Worm (Caenorhabditis elegans) whole organism, L4 larva: ENCODE measurements around the gene Y39E4B.6.

Source experiments
- D1046.2 ChIP-seq: fragments of 200-800 bp; sonication (Bioruptor generic); IDR thresholded peaks from 2 replicates; pipeline ENCODE4 v1.3.6; 2022; ENCODE audit warnings: missing genetic modification characterization, missing compliant biosample characterization
- T26A8.4 ChIP-seq: fragments of 200-800 bp; sonication (Bioruptor generic); IDR thresholded peaks from 2 replicates; pipeline ENCODE4 v1.3.6; 2022; ENCODE audit warnings: missing genetic modification characterization, missing compliant biosample characterization
- Y105C5A.15 ChIP-seq: fragments of 200-800 bp; sonication (Bioruptor generic); IDR thresholded peaks from 2 replicates; pipeline ENCODE4 v1.3.6; 2022; ENCODE audit warnings: missing genetic modification characterization, missing compliant biosample characterization
- Y5F2A.4 ChIP-seq: fragments of 200-800 bp; sonication (Bioruptor generic); optimal IDR thresholded peaks from 2 replicates; lab custom pipeline; 2018; ENCODE audit warnings: mild to moderate bottlenecking, missing genetic modification characterization, missing compliant biosample characterization
- aha-1 ChIP-seq: fragments of 150-350 bp; peaks from one replicate; lab custom pipeline; 2014; ENCODE audit warnings: missing biosample characterization, missing genetic modification characterization
- daf-16 ChIP-seq, 3 experiments: sonication (generic microtip); optimal IDR thresholded peaks; 2 replicates each; lab custom pipeline; 2016 to 2017; ENCODE audit warnings: missing genetic modification characterization in 3 of 3, missing genetic modification reagents in 3 of 3, mild to moderate bottlenecking in 2 of 3, missing compliant biosample characterization in 2 of 3, missing biosample characterization in 1 of 3, moderate library complexity in 1 of 3
- dmd-6 ChIP-seq: fragments of 200-800 bp; sonication (Bioruptor generic); IDR thresholded peaks from 2 replicates; pipeline ENCODE4 v1.3.6; 2022; ENCODE audit warnings: missing genetic modification reagents, missing genetic modification characterization, missing compliant biosample characterization
- dmd-8 ChIP-seq: fragments of 200-800 bp; sonication (Bioruptor generic); IDR thresholded peaks from 2 replicates; pipeline ENCODE4 v1.3.6; 2022; ENCODE audit warnings: missing genetic modification characterization, missing compliant biosample characterization
- dmd-9 ChIP-seq: fragments of 200-800 bp; sonication (Bioruptor generic); IDR thresholded peaks from 2 replicates; pipeline ENCODE4 v1.3.6; 2022; ENCODE audit warnings: missing genetic modification reagents, missing genetic modification characterization, missing compliant biosample characterization
- dve-1 ChIP-seq: sonication (generic microtip); optimal IDR thresholded peaks from 2 replicates; lab custom pipeline; 2017; ENCODE audit warnings: antibody characterized with exemption, mild to moderate bottlenecking, missing genetic modification characterization, missing compliant biosample characterization; ENCODE audit not compliant: insufficient read depth
- egl-43 ChIP-seq: fragments of 200-800 bp; sonication (Bioruptor generic); IDR thresholded peaks from 2 replicates; pipeline ENCODE4 v1.3.6; 2022; ENCODE audit warnings: missing genetic modification reagents, missing genetic modification characterization, missing compliant biosample characterization
- hlh-11 ChIP-seq: fragments of 200-800 bp; sonication (Bioruptor generic); optimal IDR thresholded peaks from 2 replicates; lab custom pipeline; 2018; ENCODE audit warnings: mild to moderate bottlenecking, missing genetic modification characterization, missing compliant biosample characterization
- hlh-30 ChIP-seq: sonication (generic microtip); optimal IDR thresholded peaks from 2 replicates; lab custom pipeline; 2017; ENCODE audit warnings: antibody characterized with exemption, mild to moderate bottlenecking, missing genetic modification characterization, missing compliant biosample characterization; ENCODE audit not compliant: insufficient read depth
- lin-29 ChIP-seq: fragments of 200-800 bp; sonication (Bioruptor generic); IDR thresholded peaks from 2 replicates; pipeline ENCODE4 v1.3.6; 2022; ENCODE audit warnings: missing genetic modification reagents, missing genetic modification characterization, missing compliant biosample characterization
- lsy-2 ChIP-seq, 2 experiments: fragments of 150-350 bp in 1 of 2; sonication (generic microtip) in 1 of 2; optimal IDR thresholded peaks; 2 replicates each; lab custom pipeline; 2014 to 2017; ENCODE audit warnings: missing biosample characterization in 2 of 2, missing genetic modification characterization in 2 of 2
- mes-2 ChIP-seq: sonication (generic microtip); optimal IDR thresholded peaks from 2 replicates; lab custom pipeline; 2016; ENCODE audit warnings: missing genotype, mild to moderate bottlenecking, missing genetic modification characterization, missing compliant biosample characterization; ENCODE audit not compliant: poor library complexity, severe bottlenecking
- nhr-102 ChIP-seq: sonication (generic microtip); optimal IDR thresholded peaks from 2 replicates; lab custom pipeline; 2016; ENCODE audit warnings: mild to moderate bottlenecking, missing genetic modification characterization, moderate library complexity, missing compliant biosample characterization
- nhr-28 ChIP-seq: fragments of 150-350 bp; optimal IDR thresholded peaks from 2 replicates; lab custom pipeline; 2014; ENCODE audit warnings: missing biosample characterization, missing genetic modification characterization
- nhr-41 ChIP-seq: fragments of 200-800 bp; sonication (Bioruptor generic); IDR thresholded peaks from 2 replicates; pipeline ENCODE4 v1.3.6; 2022; ENCODE audit warnings: missing genetic modification reagents, missing genetic modification characterization, missing compliant biosample characterization
- nhr-77 ChIP-seq: fragments of 150-350 bp; optimal IDR thresholded peaks from 2 replicates; lab custom pipeline; 2014; ENCODE audit warnings: missing biosample characterization, missing genetic modification characterization
- pha-4 ChIP-seq, 2 experiments: fragments of 150-350 bp in 1 of 2; fragments of 200-800 bp in 1 of 2; sonication (Bioruptor generic) in 1 of 2; IDR thresholded peaks in 1 of 2; optimal IDR thresholded peaks in 1 of 2; 2 replicates each; pipeline versions ENCODE4 v1.3.6 to Lab custom; 2014 to 2022; ENCODE audit warnings: missing genetic modification characterization in 2 of 2, missing genetic modification reagents in 2 of 2, missing biosample characterization in 1 of 2, missing compliant biosample characterization in 1 of 2
- pqm-1 ChIP-seq: sonication (generic microtip); optimal IDR thresholded peaks from 2 replicates; lab custom pipeline; 2017; ENCODE audit warnings: missing biosample characterization, missing genetic modification characterization
- rbr-2 ChIP-seq: sonication (generic microtip); optimal IDR thresholded peaks from 2 replicates; lab custom pipeline; 2016; ENCODE audit warnings: missing genotype, missing genetic modification characterization, missing compliant biosample characterization
- set-16 ChIP-seq: fragments of 200-800 bp; sonication (Bioruptor generic); IDR thresholded peaks from 2 replicates; pipeline ENCODE4 v1.3.6; 2022; ENCODE audit warnings: missing genetic modification reagents, missing genetic modification characterization, missing compliant biosample characterization
- skn-1 ChIP-seq: fragments of 150-350 bp; optimal IDR thresholded peaks from 2 replicates; lab custom pipeline; 2014; ENCODE audit warnings: missing biosample characterization, missing genetic modification characterization
- spr-3 ChIP-seq: fragments of 200-800 bp; sonication (Bioruptor generic); optimal IDR thresholded peaks from 2 replicates; lab custom pipeline; 2018; ENCODE audit warnings: mild to moderate bottlenecking, missing genetic modification characterization, missing compliant biosample characterization
- zag-1 ChIP-seq: fragments of 150-350 bp; optimal IDR thresholded peaks from 2 replicates; lab custom pipeline; 2014; ENCODE audit warnings: missing biosample characterization, missing genetic modification characterization

Gene Y39E4B.6

ce11 chrIII:13067884-13068767 lies 2.4 kb upstream of the Y39E4B.6 start (continued):
- peak; percentile 86 for TF ChIP-seq dmd-6 (GFP tag; lab: Robert Waterston, UW)

ce11 chrIII:13069416-13069815 lies 1.1 kb upstream of the Y39E4B.6 start:
- TF ChIP-seq pqm-1 (tag; lab: Kevin White, UChicago) (peak; percentile 3), lin-29 (GFP tag; lab: Robert Waterston, UW) (no peak), lsy-2 (tag; optimal IDR thresholded peaks at IDR 0.05; lab: Kevin White, UChicago) (peak in 1 of 2 experiments; percentile 17), nhr-77 (peak; percentile 12), nhr-28 (tag; lab: Kevin White, UChicago) (peak; percentile 66), nhr-41 (GFP tag; lab: Robert Waterston, UW) (no peak), dve-1 (tag; lab: Kevin White, UChicago) (peak; percentile 13), nhr-102 (tag; lab: Kevin White, UChicago) (no peak), daf-16 (GFP tag; optimal IDR thresholded peaks at IDR 0.05; lab: Kevin White, UChicago) (no peak), daf-16 (tag; optimal IDR thresholded peaks at IDR 0.05; lab: Kevin White, UChicago) (peak; percentile 76), hlh-11 (tag; lab: Kevin White, UChicago) (peak; percentile 11), pha-4 (GFP tag; IDR thresholded peaks at IDR 0.05; lab: Robert Waterston, UW) (no peak), pha-4 (tag; optimal IDR thresholded peaks at IDR 0.05; lab: Kevin White, UChicago) (no peak)

- TF ChIP-seq dve-1 (tag; lab: Kevin White, UChicago) (peak; percentile 11), skn-1 (tag; lab: Kevin White, UChicago) (no peak), hlh-11 (tag; lab: Kevin White, UChicago) (peak; percentile 3), Y105C5A.15 (GFP tag; lab: Robert Waterston, UW) (no peak), Y5F2A.4 (no peak), pha-4 (GFP tag; IDR thresholded peaks at IDR 0.05; lab: Robert Waterston, UW) (peak; percentile 37; the same call in 1 of the 2 replicates), pha-4 (tag; optimal IDR thresholded peaks at IDR 0.05; lab: Kevin White, UChicago) (no peak), T26A8.4 (GFP tag; lab: Robert Waterston, UW) (peak; percentile 49), mes-2 (tag; lab: Kevin White, UChicago) (peak; percentile 30), egl-43 (GFP tag; lab: Robert Waterston, UW) (peak; percentile 40; the same call in 1 of the 2 replicates), spr-3 (GFP tag; lab: Kevin White, UChicago) (peak; percentile 26), aha-1 (peak; percentile 79), dmd-8 (no peak), dmd-9 (GFP tag; lab: Robert Waterston, UW) (0 out of 2 replicates have a peak, but pooled peaks have one; percentile 55), lin-29 (GFP tag; lab: Robert Waterston, UW) (no peak), D1046.2 (GFP tag; lab: Robert Waterston, UW) (peak; percentile 27; the same call in 1 of the 2 replicates), zag-1 (tag; lab: Kevin White, UChicago) (no peak), rbr-2 (peak; percentile 29), hlh-30 (tag; lab: Kevin White, UChicago) (peak; percentile 65), lsy-2 (tag; optimal IDR thresholded peaks at IDR 0.05; lab: Kevin White, UChicago) (peak in 1 of 2 experiments; percentile 40), daf-16 (GFP tag; optimal IDR thresholded peaks at IDR 0.05; lab: Kevin White, UChicago) (no peak), daf-16 (tag; optimal IDR thresholded peaks at IDR 0.05; lab: Kevin White, UChicago) (peak; percentile 21), set-16 (GFP tag; lab: Robert Waterston, UW) (peak; percentile 82)
- TF ChIP-seq, all 104 proteins: peak for 15
These were observed 1.1 kb downstream of the Y39E4B.6 start for ce11 chrIII:13071432-13072259.

- TF ChIP-seq aha-1, result peak; percentile 91
- no peak for TF ChIP-seq nhr-102 (tag; lab: Kevin White, UChicago)
These were observed 16.9 kb downstream of the Y39E4B.6 start for ce11 chrIII:13087437-13087836.
